Worm (Caenorhabditis elegans) whole organism, L1 larva: ENCODE results near the gene F44A2.7.

Source experiments
- C16A3.4 ChIP-seq: fragments of 150-350 bp; optimal IDR thresholded peaks from 2 replicates; lab custom pipeline; 2014; ENCODE audit warnings: missing biosample characterization, missing genetic modification characterization
- F16B12.6 ChIP-seq: fragments of 150-350 bp; optimal IDR thresholded peaks from 2 replicates; lab custom pipeline; 2014; ENCODE audit warnings: missing biosample characterization, missing genetic modification characterization
- Y116A8C.19 ChIP-seq: sonication (generic microtip); optimal IDR thresholded peaks from 2 replicates; lab custom pipeline; 2016; ENCODE audit warnings: missing compliant biosample characterization, missing genetic modification characterization, borderline replicate concordance
- ama-1 ChIP-seq: fragments of 150-350 bp; optimal IDR thresholded peaks from 2 replicates; lab custom pipeline; 2014
- ceh-82 ChIP-seq, 3 experiments: fragments of 150-350 bp in 1 of 3; sonication (generic microtip) in 2 of 3; optimal IDR thresholded peaks; 2 replicates each; lab custom pipeline; 2014 to 2017; ENCODE audit warnings: missing biosample characterization in 3 of 3, missing genetic modification characterization in 3 of 3
- ceh-90 ChIP-seq: sonication (generic microtip); optimal IDR thresholded peaks from 2 replicates; lab custom pipeline; 2016; ENCODE audit warnings: missing genetic modification characterization, missing compliant biosample characterization
- dpl-1 ChIP-seq, 3 experiments: fragments of 150-350 bp in 2 of 3; sonication (generic microtip) in 1 of 3; optimal IDR thresholded peaks; 2 replicates each; lab custom pipeline; 2014 to 2017; ENCODE audit warnings: missing biosample characterization in 3 of 3, missing genetic modification characterization in 3 of 3, missing genetic modification reagents in 3 of 3
- efl-1 ChIP-seq, 4 experiments: fragments of 150-350 bp; optimal IDR thresholded peaks in 3 of 4; peaks in 1 of 4; 1 replicate in 1 of 4; 2 replicates in 3 of 4; lab custom pipeline; 2014; ENCODE audit warnings: missing biosample characterization in 2 of 4, missing genetic modification characterization in 2 of 4, missing genetic modification reagents in 2 of 4
- egl-13 ChIP-seq: sonication (generic microtip); optimal IDR thresholded peaks from 2 replicates; lab custom pipeline; 2016; ENCODE audit warnings: missing genotype, missing genetic modification reagents, missing genetic modification characterization, missing compliant biosample characterization
- elt-2 ChIP-seq: sonication (generic microtip); optimal IDR thresholded peaks from 2 replicates; lab custom pipeline; 2016; ENCODE audit warnings: missing genetic modification characterization, mild to moderate bottlenecking, inconsistent platforms, missing compliant biosample characterization, missing genetic modification reagents
- elt-3 ChIP-seq, 6 experiments: fragments of 150-350 bp in 1 of 6; sonication (generic microtip); optimal IDR thresholded peaks; 2 replicates each; lab custom pipeline; 2017 to 2018; ENCODE audit warnings: missing biosample characterization in 6 of 6, missing genetic modification characterization in 6 of 6, inconsistent platforms in 1 of 6
- ets-5 ChIP-seq: fragments of 200-800 bp; sonication (Bioruptor generic); IDR thresholded peaks from 2 replicates; pipeline ENCODE4 v1.3.6; 2022; ENCODE audit warnings: missing genetic modification characterization, missing compliant biosample characterization
- fkh-4 ChIP-seq: sonication (generic microtip); optimal IDR thresholded peaks from 2 replicates; lab custom pipeline; 2016; ENCODE audit warnings: missing compliant biosample characterization, missing genetic modification characterization, borderline replicate concordance
- fos-1 ChIP-seq: fragments of 150-350 bp; optimal IDR thresholded peaks from 2 replicates; lab custom pipeline; 2014; ENCODE audit warnings: missing biosample characterization, missing genetic modification characterization
- grh-1 ChIP-seq: fragments of 200-800 bp; sonication (Bioruptor generic); IDR thresholded peaks from 2 replicates; pipeline ENCODE4 v1.3.6; 2022; ENCODE audit warnings: missing genetic modification reagents, missing genetic modification characterization, missing compliant biosample characterization
- isw-1 ChIP-seq: fragments of 200-800 bp; sonication (Bioruptor generic); IDR thresholded peaks from 2 replicates; pipeline ENCODE4 v1.3.6; 2022; ENCODE audit warnings: missing genetic modification characterization, missing compliant biosample characterization
- lin-13 ChIP-seq: fragments of 150-350 bp; optimal IDR thresholded peaks from 2 replicates; lab custom pipeline; 2014; ENCODE audit warnings: missing biosample characterization, missing genetic modification reagents, missing genetic modification characterization
- lin-14 ChIP-seq: fragments of 200-800 bp; sonication (Bioruptor generic); optimal IDR thresholded peaks from 2 replicates; lab custom pipeline; 2018; ENCODE audit warnings: mild to moderate bottlenecking, missing genetic modification characterization, moderate library complexity, missing compliant biosample characterization
- lin-15B ChIP-seq: fragments of 150-350 bp; sonication (generic microtip); optimal IDR thresholded peaks from 3 replicates; lab custom pipeline; 2014; ENCODE audit warnings: missing biosample characterization, missing genetic modification characterization
- lir-3 ChIP-seq: sonication (generic microtip); optimal IDR thresholded peaks from 2 replicates; lab custom pipeline; 2016; ENCODE audit warnings: mild to moderate bottlenecking, missing genetic modification characterization, moderate library complexity, missing compliant biosample characterization; ENCODE audit not compliant: poor library complexity
- lsy-2 ChIP-seq, 2 experiments: fragments of 150-350 bp; optimal IDR thresholded peaks; 2 replicates each; lab custom pipeline; 2014; ENCODE audit warnings: missing biosample characterization in 2 of 2, missing genetic modification characterization in 2 of 2
- mdl-1 ChIP-seq, 2 experiments: fragments of 150-350 bp; optimal IDR thresholded peaks; 2 replicates each; lab custom pipeline; 2014 to 2017; ENCODE audit warnings: missing biosample characterization in 2 of 2, missing genetic modification characterization in 2 of 2, inconsistent platforms in 1 of 2
- nhr-11 ChIP-seq: fragments of 150-350 bp; optimal IDR thresholded peaks from 2 replicates; lab custom pipeline; 2014; ENCODE audit warnings: missing biosample characterization, missing genetic modification characterization
- nhr-12 ChIP-seq: sonication (generic microtip); optimal IDR thresholded peaks from 2 replicates; lab custom pipeline; 2017; ENCODE audit warnings: missing biosample characterization, missing genetic modification characterization
- nhr-19 ChIP-seq: fragments of 200-800 bp; sonication (Bioruptor generic); conservative IDR thresholded peaks from 2 replicates; pipeline ENCODE4 v1.3.6; 2022; ENCODE audit warnings: missing genetic modification characterization, missing compliant biosample characterization
- nhr-71 ChIP-seq: sonication (generic microtip); optimal IDR thresholded peaks from 2 replicates; lab custom pipeline; 2016; ENCODE audit warnings: mild to moderate bottlenecking, missing genetic modification characterization, moderate library complexity, missing compliant biosample characterization
- nhr-77 ChIP-seq: fragments of 150-350 bp; optimal IDR thresholded peaks from 2 replicates; lab custom pipeline; 2014; ENCODE audit warnings: missing biosample characterization, missing genetic modification characterization
- nhr-85 ChIP-seq: sonication (generic microtip); peaks from one replicate; lab custom pipeline; 2016; ENCODE audit warnings: missing genetic modification characterization, inconsistent platforms, missing compliant biosample characterization
- pag-3 ChIP-seq: sonication (generic microtip); optimal IDR thresholded peaks from 2 replicates; lab custom pipeline; 2017; ENCODE audit warnings: missing genetic modification characterization, mild to moderate bottlenecking, missing compliant biosample characterization, antibody characterized with exemption, borderline replicate concordance; ENCODE audit not compliant: insufficient read depth
- pax-3 ChIP-seq: fragments of 200-800 bp; sonication (Bioruptor generic); optimal IDR thresholded peaks from 2 replicates; lab custom pipeline; 2018; ENCODE audit warnings: mild to moderate bottlenecking, missing genetic modification characterization, moderate library complexity, missing compliant biosample characterization
- pqm-1 ChIP-seq: sonication (generic microtip); optimal IDR thresholded peaks from 3 replicates; lab custom pipeline; 2017; ENCODE audit warnings: missing biosample characterization, missing genetic modification characterization
- rnt-1 ChIP-seq: sonication (generic microtip); optimal IDR thresholded peaks from 2 replicates; lab custom pipeline; 2016; ENCODE audit warnings: mild to moderate bottlenecking, missing genetic modification characterization, moderate library complexity, missing compliant biosample characterization
- skn-1 ChIP-seq: fragments of 150-350 bp; optimal IDR thresholded peaks from 2 replicates; lab custom pipeline; 2014; ENCODE audit warnings: missing biosample characterization, missing genetic modification characterization
- sptf-1 ChIP-seq: fragments of 150-350 bp; optimal IDR thresholded peaks from 2 replicates; lab custom pipeline; 2014; ENCODE audit warnings: missing biosample characterization, missing genetic modification characterization
- swsn-7 ChIP-seq: sonication (generic microtip); optimal IDR thresholded peaks from 2 replicates; lab custom pipeline; 2016; ENCODE audit warnings: missing genetic modification characterization, missing compliant biosample characterization
- tbx-2 ChIP-seq: sonication (generic microtip); optimal IDR thresholded peaks from 2 replicates; lab custom pipeline; 2016; ENCODE audit warnings: missing genetic modification characterization, missing compliant biosample characterization
- tlp-1 ChIP-seq: fragments of 150-350 bp; optimal IDR thresholded peaks from 2 replicates; lab custom pipeline; 2014; ENCODE audit warnings: missing biosample characterization, missing genetic modification characterization
- unc-130 ChIP-seq: fragments of 150-350 bp; optimal IDR thresholded peaks from 2 replicates; lab custom pipeline; 2017; ENCODE audit warnings: missing biosample characterization, missing genetic modification characterization, inconsistent platforms
- unc-30 ChIP-seq: sonication (generic microtip); optimal IDR thresholded peaks from 2 replicates; lab custom pipeline; 2017; ENCODE audit warnings: missing biosample characterization, missing genetic modification characterization
- vab-15 ChIP-seq: sonication (generic microtip); optimal IDR thresholded peaks from 2 replicates; lab custom pipeline; 2017; ENCODE audit warnings: missing genotype, mild to moderate bottlenecking, missing genetic modification characterization, missing compliant biosample characterization
- xbp-1 ChIP-seq: sonication (generic microtip); optimal IDR thresholded peaks from 2 replicates; lab custom pipeline; 2016; ENCODE audit warnings: missing genetic modification characterization, missing compliant biosample characterization
- zag-1 ChIP-seq: fragments of 150-350 bp; optimal IDR thresholded peaks from 2 replicates; lab custom pipeline; 2014; ENCODE audit warnings: missing biosample characterization, missing genetic modification characterization
- zip-4 ChIP-seq: fragments of 200-800 bp; sonication (Bioruptor generic); optimal IDR thresholded peaks from 2 replicates; lab custom pipeline; 2018; ENCODE audit warnings: mild to moderate bottlenecking, missing genetic modification characterization, moderate library complexity, missing compliant biosample characterization
- ztf-11 ChIP-seq, 2 experiments: sonication (generic microtip); optimal IDR thresholded peaks; 2 replicates each; lab custom pipeline; 2016 to 2017; ENCODE audit warnings: missing genetic modification characterization in 2 of 2, missing biosample characterization in 1 of 2, missing compliant biosample characterization in 1 of 2

Gene F44A2.7

ce11 chrV:9340318-9340717 lies 19.0 kb downstream of the F44A2.7 start (continued):
- TF ChIP-seq elt-3 (tag; optimal IDR thresholded peaks at IDR 0.05; lab: Kevin White, UChicago) (no peak), egl-13 (tag; lab: Kevin White, UChicago) (no peak), nhr-85 (tag; lab: Kevin White, UChicago) (no peak), lin-13 (no peak), tbx-2 (tag; lab: Kevin White, UChicago) (no peak), F16B12.6 (tag; lab: Kevin White, UChicago) (no peak), ama-1 (lab: Kevin White, UChicago) (no peak), nhr-12 (tag; lab: Kevin White, UChicago) (no peak), efl-1 (optimal IDR thresholded peaks at IDR 0.05; lab: Kevin White, UChicago) (no peak), efl-1 (GFP tag; optimal IDR thresholded peaks at IDR 0.05 in 1 of 2; lab: Kevin White, UChicago) (no peak), pqm-1 (tag; lab: Kevin White, UChicago) (no peak), ceh-82 (tag; optimal IDR thresholded peaks at IDR 0.05; lab: Kevin White, UChicago) (no peak), nhr-19 (GFP tag; lab: Robert Waterston, UW) (peak; percentile 24; the same call in 1 of the 2 replicates), mdl-1 (tag; optimal IDR thresholded peaks at IDR 0.05; lab: Kevin White, UChicago) (no peak), unc-130 (no peak), ztf-11 (tag; optimal IDR thresholded peaks at IDR 0.05; lab: Kevin White, UChicago) (no peak), zip-4 (no peak), elt-2 (tag; lab: Kevin White, UChicago) (no peak), pag-3 (tag; lab: Kevin White, UChicago) (no peak), ets-5 (GFP tag; lab: Robert Waterston, UW) (no peak), ceh-90 (no peak), zag-1 (no peak), C16A3.4 (tag; lab: Kevin White, UChicago) (peak; percentile 9), vab-15 (tag; lab: Kevin White, UChicago) (no peak), pax-3 (no peak), lir-3 (tag; lab: Kevin White, UChicago) (no peak)
- TF ChIP-seq, all 84 proteins: peak for 7

DNA sequence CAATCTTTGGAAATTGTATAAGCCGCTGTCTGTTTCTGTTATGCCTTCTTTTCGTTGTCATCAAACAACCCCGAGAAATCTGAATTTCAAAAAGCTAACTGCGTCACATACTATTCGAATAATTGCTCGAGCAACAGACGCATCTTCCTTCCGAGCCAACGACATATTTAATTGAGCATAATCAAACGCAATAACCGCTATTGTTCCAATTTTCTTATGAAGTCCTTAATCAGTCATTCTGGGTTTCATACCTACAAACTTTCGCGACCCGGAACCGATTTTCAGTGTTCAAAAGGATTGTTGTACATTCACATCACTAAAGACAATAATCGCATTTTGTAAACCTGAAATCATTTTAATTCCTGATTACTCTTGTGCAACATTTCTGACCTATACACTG lies 20.5 kb downstream of the F44A2.7 start:
- peak; percentile 37; the same call in 1 of the 2 replicates for TF ChIP-seq grh-1

DNA sequence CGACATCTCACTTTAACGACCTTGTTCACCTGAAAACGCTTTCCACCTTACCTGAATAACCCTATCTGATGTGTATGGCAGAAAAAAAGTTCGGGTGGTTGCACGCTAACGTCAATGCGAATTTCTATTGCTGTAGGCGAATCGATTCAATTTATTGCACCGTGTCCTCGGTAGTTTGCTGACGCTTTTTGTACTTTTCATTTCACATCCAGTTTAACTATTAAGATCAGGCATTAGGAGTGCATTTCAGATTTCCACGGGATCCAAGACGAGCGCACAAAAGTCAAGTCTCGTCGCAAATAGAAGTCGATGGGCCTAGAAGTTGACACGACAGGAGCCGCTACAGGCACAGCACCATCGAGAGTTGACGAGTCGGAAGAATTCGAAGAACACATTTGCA lies 21.0 kb downstream of the F44A2.7 start:
- peak; percentile 16 for TF ChIP-seq nhr-19 (GFP tag; lab: Robert Waterston, UW)
- peak; percentile 23; the same call in 1 of the 2 replicates for TF ChIP-seq grh-1

DNA sequence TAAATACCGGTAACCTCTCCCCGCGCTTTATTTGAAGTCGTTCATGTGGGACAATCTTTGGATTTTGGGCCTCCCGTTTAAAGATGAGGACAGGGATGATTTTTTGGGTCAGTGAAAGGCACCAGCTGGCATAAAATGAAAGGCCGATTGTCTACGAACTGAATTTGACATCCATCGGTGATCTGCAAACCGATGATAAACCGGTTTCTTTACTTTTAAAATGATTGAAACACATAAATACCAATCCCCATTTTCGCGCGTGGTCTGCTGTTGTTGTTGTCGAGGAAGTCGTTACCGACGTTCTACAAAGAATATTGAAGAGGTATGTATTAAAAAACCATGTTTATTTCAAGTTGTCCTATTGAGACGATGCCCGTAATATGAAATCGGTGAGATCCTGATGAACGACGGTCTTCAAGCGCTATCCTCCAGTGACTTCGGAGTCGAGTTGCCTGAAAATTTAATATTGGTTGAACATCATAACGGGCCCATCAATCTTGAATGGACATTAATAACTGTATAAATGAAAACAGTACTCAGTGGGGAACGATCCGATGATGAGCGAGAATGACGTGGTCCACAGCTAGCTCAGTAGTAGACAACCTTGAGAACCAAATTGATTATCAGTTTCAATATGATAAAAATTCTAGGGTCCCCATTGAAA lies 21.8 kb downstream of the F44A2.7 start:
- TF ChIP-seq fkh-4 (tag; lab: Kevin White, UChicago), result no peak
- TF ChIP-seq nhr-77 (tag; lab: Kevin White, UChicago), result no peak
- no peak for TF ChIP-seq rnt-1 (tag; lab: Kevin White, UChicago)
- no peak for TF ChIP-seq lir-3 (tag; lab: Kevin White, UChicago)
- TF ChIP-seq elt-2 (tag; lab: Kevin White, UChicago), result no peak
- no peak for TF ChIP-seq nhr-12 (tag; lab: Kevin White, UChicago)
- no peak for TF ChIP-seq Y116A8C.19 (tag; lab: Kevin White, UChicago)
- TF ChIP-seq skn-1 (tag; lab: Kevin White, UChicago), result no peak
- no peak for TF ChIP-seq swsn-7 (tag; lab: Kevin White, UChicago)
- TF ChIP-seq lin-14, result no peak
- TF ChIP-seq unc-30 (tag; lab: Kevin White, UChicago), result no peak
- TF ChIP-seq pag-3 (tag; lab: Kevin White, UChicago), result no peak
- TF ChIP-seq efl-1 (optimal IDR thresholded peaks at IDR 0.05; lab: Kevin White, UChicago), result no peak
- TF ChIP-seq efl-1 (GFP tag; optimal IDR thresholded peaks at IDR 0.05 in 1 of 2; lab: Kevin White, UChicago), result peak in 1 of 2 experiments; percentile 93
- TF ChIP-seq xbp-1, result no peak
- no peak for TF ChIP-seq lsy-2 (tag; optimal IDR thresholded peaks at IDR 0.05; lab: Kevin White, UChicago)
- no peak for TF ChIP-seq elt-3 (tag; optimal IDR thresholded peaks at IDR 0.05; lab: Kevin White, UChicago)
- no peak for TF ChIP-seq tlp-1 (tag; lab: Kevin White, UChicago)
- no peak for TF ChIP-seq nhr-11 (tag; lab: Kevin White, UChicago)
- TF ChIP-seq dpl-1 (GFP tag; optimal IDR thresholded peaks at IDR 0.05; lab: Kevin White, UChicago), result no peak
- no peak for TF ChIP-seq sptf-1
- TF ChIP-seq nhr-19 (GFP tag; lab: Robert Waterston, UW), result 0 out of 2 replicates have a peak, but pooled peaks have one; percentile 25
- no peak for TF ChIP-seq fos-1 (tag; lab: Kevin White, UChicago)
- peak; percentile 14; the same call in 1 of the 2 replicates for TF ChIP-seq isw-1 (GFP tag; lab: Robert Waterston, UW)
- TF ChIP-seq nhr-71 (tag; lab: Kevin White, UChicago), result no peak
- no peak for TF ChIP-seq lin-15B (tag; lab: Kevin White, UChicago)
- peak; percentile 20 for TF ChIP-seq nhr-85 (tag; lab: Kevin White, UChicago)
